Fruit fly (Drosophila melanogaster) whole organism, adult: ENCODE measurements around the gene bcd.

Experiments used
- CG11617 ChIP-seq: fragments of 200-800 bp; sonication (Bioruptor generic); optimal IDR thresholded peaks from 2 replicates; lab custom pipeline; 2017; ENCODE audit warnings: mild to moderate bottlenecking, missing biosample characterization, missing genetic modification reagents, missing genetic modification characterization
- CG14711 ChIP-seq: fragments of 200-800 bp; sonication (Bioruptor generic); optimal IDR thresholded peaks from 2 replicates; lab custom pipeline; 2018; ENCODE audit warnings: missing biosample characterization, mild to moderate bottlenecking, missing genetic modification characterization, moderate library complexity
- CG1620 ChIP-seq: fragments of 200-800 bp; sonication (Bioruptor generic); optimal IDR thresholded peaks from 2 replicates; lab custom pipeline; 2016; ENCODE audit warnings: missing biosample characterization, missing genetic modification characterization
- CG33017 ChIP-seq: fragments of 200-800 bp; sonication (Bioruptor generic); optimal IDR thresholded peaks from 2 replicates; lab custom pipeline; 2018; ENCODE audit warnings: missing biosample characterization, mild to moderate bottlenecking, missing genetic modification characterization, moderate library complexity
- CG7045 ChIP-seq: fragments of 200-800 bp; sonication (Bioruptor generic); optimal IDR thresholded peaks from 2 replicates; lab custom pipeline; 2017; ENCODE audit warnings: missing biosample characterization, mild to moderate bottlenecking, missing genetic modification characterization
- Mnt ChIP-seq: fragments of 200-800 bp; sonication (Bioruptor generic); optimal IDR thresholded peaks from 2 replicates; lab custom pipeline; 2016; ENCODE audit warnings: missing biosample characterization, mild to moderate bottlenecking, missing genetic modification characterization
- cic ChIP-seq: fragments of 200-800 bp; sonication (Bioruptor generic); optimal IDR thresholded peaks from 2 replicates; lab custom pipeline; 2017; ENCODE audit warnings: missing biosample characterization, mild to moderate bottlenecking, missing genetic modification characterization, moderate library complexity
- cnc ChIP-seq, 2 experiments: fragments of >200 bp; optimal IDR thresholded peaks; 2 replicates each; lab custom pipeline; 2017
- kay ChIP-seq: fragments of 200-800 bp; sonication (Bioruptor generic); peaks from one replicate; lab custom pipeline; 2016; ENCODE audit warnings: missing biosample characterization, missing genetic modification characterization, borderline replicate concordance

DNA sequence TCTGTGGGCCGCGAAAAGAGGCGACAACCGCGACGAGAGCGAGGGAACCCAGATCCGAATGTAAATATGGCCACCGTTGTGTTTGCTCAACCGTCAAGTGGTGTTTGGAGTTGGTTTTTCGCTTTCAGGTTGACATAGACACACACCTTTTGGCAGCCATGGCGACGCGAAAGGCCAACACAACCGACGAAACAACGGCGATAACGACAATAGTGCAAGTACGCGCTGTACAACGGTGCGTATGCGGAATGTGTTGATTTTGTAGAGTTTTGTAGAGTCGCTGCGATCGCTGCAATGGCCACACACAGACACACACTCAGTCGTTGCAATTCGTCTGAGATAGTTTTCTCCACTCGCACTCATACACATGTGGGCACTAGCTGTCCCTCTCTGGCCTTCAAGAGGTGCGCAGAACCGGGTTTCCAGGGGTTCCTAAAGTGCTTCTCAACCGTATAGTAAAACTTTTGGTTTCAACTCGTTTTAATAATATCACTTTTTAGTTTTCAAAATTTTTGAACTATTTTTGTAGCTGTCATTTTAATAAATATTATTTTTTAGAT, 17.8 kb downstream of the bcd start:
- TF ChIP-seq CG11617 (GFP tag; lab: Kevin White, UChicago) (no peak), kay (no peak), CG14711 (tag; lab: Kevin White, UChicago) (no peak), CG1620 (GFP tag; lab: Kevin White, UChicago) (no peak), CG33017 (tag; lab: Kevin White, UChicago) (no peak), cic (GFP tag; lab: Kevin White, UChicago) (no peak), CG7045 (GFP tag; lab: Kevin White, UChicago) (no peak), Mnt (no peak), cnc (optimal IDR thresholded peaks at IDR 0.05; lab: Kevin White, UChicago) (no peak)
